Fruit fly (Drosophila melanogaster) whole organism, pupa: ENCODE data around the gene CG11699.

Experiments
- CG10348 ChIP-seq: fragments of 200-800 bp; sonication (Bioruptor generic); IDR thresholded peaks from 2 replicates; pipeline ENCODE4 v1.3.6; 2022; ENCODE audit warnings: missing biosample characterization, missing genetic modification characterization
- CG12605 ChIP-seq: fragments of 200-800 bp; sonication (Bioruptor generic); IDR thresholded peaks from 2 replicates; pipeline ENCODE4 v1.3.6; 2022; ENCODE audit warnings: missing biosample characterization, missing genetic modification characterization
- CG13204 ChIP-seq: fragments of 200-800 bp; sonication (Bioruptor generic); optimal IDR thresholded peaks from 2 replicates; lab custom pipeline; 2018; ENCODE audit warnings: missing biosample characterization, mild to moderate bottlenecking, missing genetic modification characterization, moderate library complexity
- CG14655 ChIP-seq: fragments of 200-800 bp; sonication (Bioruptor generic); optimal IDR thresholded peaks from 3 replicates; lab custom pipeline; 2017; ENCODE audit warnings: mild to moderate bottlenecking, missing biosample characterization, missing genetic modification reagents, missing genetic modification characterization
- CG15710 ChIP-seq: fragments of 200-800 bp; sonication (Bioruptor generic); optimal IDR thresholded peaks from 2 replicates; lab custom pipeline; 2018; ENCODE audit warnings: missing biosample characterization, mild to moderate bottlenecking, missing genetic modification characterization, moderate library complexity
- CG17806 ChIP-seq: fragments of 200-800 bp; sonication (Bioruptor generic); optimal IDR thresholded peaks from 2 replicates; lab custom pipeline; 2018; ENCODE audit warnings: missing biosample characterization, mild to moderate bottlenecking, missing genetic modification characterization, moderate library complexity
- CG32121 ChIP-seq: fragments of 200-800 bp; sonication (Bioruptor generic); IDR thresholded peaks from 2 replicates; pipeline ENCODE4 v1.3.6; 2022; ENCODE audit warnings: missing biosample characterization, missing genetic modification characterization
- CG34367 ChIP-seq: fragments of 200-800 bp; sonication (Bioruptor generic); optimal IDR thresholded peaks from 2 replicates; lab custom pipeline; 2018; ENCODE audit warnings: missing biosample characterization, mild to moderate bottlenecking, missing genetic modification characterization
- CG4496 ChIP-seq: fragments of 200-800 bp; sonication (Bioruptor generic); IDR thresholded peaks from 3 replicates; pipeline ENCODE4 v1.3.6; 2022; ENCODE audit warnings: missing biosample characterization, missing genetic modification characterization
- CG8159 ChIP-seq: fragments of 200-800 bp; sonication (Bioruptor generic); optimal IDR thresholded peaks from 3 replicates; lab custom pipeline; 2018; ENCODE audit warnings: missing biosample characterization, mild to moderate bottlenecking, missing genetic modification characterization, moderate library complexity
- CG8301 ChIP-seq: fragments of 200-800 bp; sonication (Bioruptor generic); optimal IDR thresholded peaks from 2 replicates; lab custom pipeline; 2018; ENCODE audit warnings: missing biosample characterization, mild to moderate bottlenecking, missing genetic modification characterization
- CG9948 ChIP-seq: fragments of 200-800 bp; sonication (Bioruptor generic); optimal IDR thresholded peaks from 2 replicates; lab custom pipeline; 2018; ENCODE audit warnings: missing biosample characterization, mild to moderate bottlenecking, missing genetic modification characterization, moderate library complexity
- D1 ChIP-seq: fragments of 200-800 bp; sonication (Bioruptor generic); optimal IDR thresholded peaks from 2 replicates; lab custom pipeline; 2018; ENCODE audit warnings: missing biosample characterization, mild to moderate bottlenecking, missing genetic modification characterization, moderate library complexity
- EcR ChIP-seq: fragments of 200-800 bp; sonication (Bioruptor generic); optimal IDR thresholded peaks from 3 replicates; lab custom pipeline; 2019; ENCODE audit warnings: missing biosample characterization, missing genetic modification characterization, mild to moderate bottlenecking, moderate library complexity, missing genetic modification reagents
- Ets98B ChIP-seq: fragments of 200-800 bp; sonication (Bioruptor generic); IDR thresholded peaks from 2 replicates; pipeline ENCODE4 v1.3.6; 2022; ENCODE audit warnings: missing biosample characterization, missing genetic modification characterization
- Pif1B ChIP-seq: fragments of 200-800 bp; sonication (Bioruptor generic); optimal IDR thresholded peaks from 3 replicates; lab custom pipeline; 2016; ENCODE audit warnings: missing biosample characterization, missing genetic modification characterization
- Snoo ChIP-seq: fragments of 200-800 bp; sonication (Bioruptor generic); optimal IDR thresholded peaks from 3 replicates; lab custom pipeline; 2017; ENCODE audit warnings: missing biosample characterization, mild to moderate bottlenecking, missing genetic modification characterization, inconsistent platforms
- fd96Ca ChIP-seq: fragments of 200-800 bp; sonication (Bioruptor generic); IDR thresholded peaks from 3 replicates; pipeline ENCODE4 v1.3.6; 2022; ENCODE audit warnings: missing biosample characterization, missing genetic modification characterization
- gl ChIP-seq: fragments of 200-800 bp; sonication (Bioruptor generic); optimal IDR thresholded peaks from 2 replicates; lab custom pipeline; 2018; ENCODE audit warnings: missing biosample characterization, mild to moderate bottlenecking, missing genetic modification characterization
- rn ChIP-seq: fragments of 200-800 bp; sonication (Bioruptor generic); IDR thresholded peaks from 2 replicates; pipeline ENCODE4 v1.3.6; 2022; ENCODE audit warnings: missing biosample characterization, missing genetic modification characterization

The CG11699 gene

DNA sequence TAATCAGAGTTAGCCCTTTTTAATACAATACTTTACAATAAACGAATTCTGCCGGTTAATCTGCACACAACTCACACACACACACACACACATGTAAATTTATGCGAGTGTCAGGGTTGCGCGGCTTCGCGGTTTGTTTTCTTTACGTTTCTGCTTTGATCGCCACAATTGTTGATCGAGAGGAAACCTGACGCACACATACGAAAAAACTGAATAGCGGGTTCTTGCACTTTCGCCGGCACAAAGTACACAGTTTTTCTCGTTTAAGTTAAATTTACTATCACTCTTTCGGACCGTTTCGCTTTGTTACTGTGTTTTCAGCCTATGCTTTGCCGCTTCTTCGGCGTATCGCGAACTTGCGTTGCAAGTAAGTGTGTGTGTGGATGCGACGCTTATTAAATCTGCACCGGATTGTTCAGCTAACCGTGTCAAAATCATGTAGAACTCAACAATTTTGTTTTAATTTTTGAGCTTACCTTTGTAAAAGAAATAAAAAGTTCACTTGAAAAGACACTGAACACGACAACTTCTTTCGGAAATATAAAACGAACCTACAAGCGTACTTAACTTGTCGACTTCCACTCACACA, 40.7 kb downstream of the CG11699 start:
- TF ChIP-seq CG13204, result no peak
- peak; percentile 55 for TF ChIP-seq EcR (GFP tag; lab: Kevin White, UChicago)

DNA sequence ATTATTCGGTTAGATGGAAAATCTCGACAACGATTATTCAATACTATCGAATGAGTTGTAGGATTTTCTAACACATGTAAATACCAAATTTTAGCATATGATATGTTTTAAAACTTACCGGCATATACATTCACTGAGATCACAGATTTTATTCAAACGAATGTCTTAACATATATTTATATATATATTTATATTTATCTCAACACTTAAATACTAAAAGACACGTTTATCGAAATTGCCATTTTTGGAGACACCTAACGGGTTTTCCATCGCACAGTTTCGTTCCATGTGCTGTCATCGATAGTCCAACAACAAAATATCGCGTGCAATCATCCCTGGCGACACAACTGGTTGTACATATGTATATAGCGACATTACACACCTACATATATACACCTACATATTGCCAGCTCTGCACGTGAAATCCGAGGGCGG, 41.2 kb downstream of the CG11699 start, which contains the start of the genes CG2247 and CG1703:
Gene CG2247 (minus strand): TSS at position 8 of the 435 bp plus-strand sequence.
Gene CG1703 (plus strand): TSS at position 283 of the 435 bp plus-strand sequence.
- TF ChIP-seq Snoo, result no peak
- TF ChIP-seq CG13204, result no peak
- TF ChIP-seq CG8159 (tag; lab: Kevin White, UChicago), result no peak
- no peak for TF ChIP-seq CG8301
- TF ChIP-seq CG32121 (GFP tag; lab: Robert Waterston, UW), result no peak
- TF ChIP-seq D1, result no peak
- TF ChIP-seq CG15710 (tag; lab: Kevin White, UChicago), result no peak
- no peak for TF ChIP-seq CG34367
- no peak for TF ChIP-seq CG14655 (GFP tag; lab: Kevin White, UChicago)
- no peak for TF ChIP-seq CG9948
- TF ChIP-seq EcR (GFP tag; lab: Kevin White, UChicago), result no peak
- no peak for TF ChIP-seq rn (GFP tag; lab: Robert Waterston, UW)

DNA sequence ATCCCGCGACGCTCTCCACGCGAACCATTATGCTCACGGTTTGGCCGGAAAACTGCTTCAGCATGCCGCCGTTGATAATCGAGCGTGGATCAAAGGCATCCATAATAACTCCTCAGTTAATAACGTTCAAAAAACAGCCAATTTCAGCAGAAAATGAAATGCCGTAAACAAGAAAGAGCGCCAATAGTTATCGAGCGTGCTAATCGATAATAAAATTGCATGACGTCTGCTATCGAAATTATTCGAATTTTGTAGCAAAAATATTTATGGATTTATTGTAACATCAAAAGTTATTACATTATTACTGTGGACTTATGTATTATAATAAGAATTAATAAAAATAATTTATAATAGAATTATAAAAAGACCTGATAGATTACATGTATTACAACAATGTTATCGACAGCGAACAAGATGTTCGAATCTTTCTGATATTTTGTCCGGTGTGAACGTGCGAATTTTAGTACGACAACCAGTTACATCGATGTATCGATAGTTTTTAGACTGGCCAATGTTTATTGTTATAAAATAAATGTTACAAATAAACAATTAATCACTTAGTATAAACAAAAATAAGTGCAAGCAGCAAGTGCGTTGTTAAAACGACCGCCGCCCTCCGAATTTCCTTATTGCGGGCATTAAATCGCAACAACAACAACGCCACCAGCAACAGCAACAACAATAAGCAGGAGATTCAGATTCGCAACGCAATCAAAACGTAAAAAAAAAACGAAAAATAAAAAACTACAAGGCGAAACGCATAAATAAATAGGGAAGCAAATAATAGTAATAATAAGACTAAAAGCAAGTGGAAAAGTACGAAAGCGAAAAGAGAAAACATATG, 45.5 kb downstream of the CG11699 start, which contains the start of the genes RPA3 and Met:
Gene RPA3 (minus strand): TSS at position 189 of the 844 bp plus-strand sequence.
Gene Met (plus strand): TSS at position 473 of the 844 bp plus-strand sequence.
- TF ChIP-seq Snoo (no peak), CG34367 (peak; percentile 6), fd96Ca (GFP tag; lab: Robert Waterston, UW) (no peak)

DNA sequence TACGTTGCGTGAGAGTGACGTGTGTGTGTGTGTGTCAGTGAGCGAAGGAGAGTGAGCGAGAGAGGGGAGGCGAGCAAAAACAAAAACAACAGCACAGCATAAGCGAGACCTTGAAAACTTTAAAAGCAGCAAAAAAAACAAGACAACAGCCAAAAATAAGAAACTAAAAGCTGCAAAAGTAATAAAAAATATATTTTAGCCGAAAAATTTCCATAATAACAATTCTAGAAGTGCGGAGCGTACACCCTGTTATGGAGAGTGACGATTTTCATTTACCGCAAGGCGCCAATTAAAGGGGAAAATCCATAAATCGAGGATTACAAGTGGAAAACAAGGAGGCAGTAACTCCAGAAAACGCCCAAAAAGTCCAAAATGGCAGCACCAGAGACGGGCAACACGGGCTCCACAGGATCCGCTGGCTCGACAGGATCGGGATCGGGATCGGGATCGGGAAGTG, 46.1 kb downstream of the CG11699 start:
- peak; percentile 44 for TF ChIP-seq CG12605
- no peak for TF ChIP-seq gl (tag; lab: Kevin White, UChicago)
- TF ChIP-seq CG4496, result 0 out of 3 replicates have a peak, but pooled peaks have one; percentile 33
- TF ChIP-seq fd96Ca (GFP tag; lab: Robert Waterston, UW), result no peak
- TF ChIP-seq CG17806 (tag; lab: Kevin White, UChicago), result no peak
- TF ChIP-seq CG15710 (tag; lab: Kevin White, UChicago), result no peak
- TF ChIP-seq Pif1B (GFP tag; lab: Kevin White, UChicago), result no peak
- TF ChIP-seq Ets98B (GFP tag; lab: Robert Waterston, UW), result no peak; the same call in 1 of the 2 replicates
- no peak for TF ChIP-seq rn (GFP tag; lab: Robert Waterston, UW)
- no peak for TF ChIP-seq CG9948
- no peak for TF ChIP-seq Snoo
- TF ChIP-seq CG14655 (GFP tag; lab: Kevin White, UChicago), result no peak
- TF ChIP-seq CG32121 (GFP tag; lab: Robert Waterston, UW), result no peak
- TF ChIP-seq CG8159 (tag; lab: Kevin White, UChicago), result no peak
- no peak for TF ChIP-seq CG10348
- TF ChIP-seq, all 21 proteins: peak for 2

DNA sequence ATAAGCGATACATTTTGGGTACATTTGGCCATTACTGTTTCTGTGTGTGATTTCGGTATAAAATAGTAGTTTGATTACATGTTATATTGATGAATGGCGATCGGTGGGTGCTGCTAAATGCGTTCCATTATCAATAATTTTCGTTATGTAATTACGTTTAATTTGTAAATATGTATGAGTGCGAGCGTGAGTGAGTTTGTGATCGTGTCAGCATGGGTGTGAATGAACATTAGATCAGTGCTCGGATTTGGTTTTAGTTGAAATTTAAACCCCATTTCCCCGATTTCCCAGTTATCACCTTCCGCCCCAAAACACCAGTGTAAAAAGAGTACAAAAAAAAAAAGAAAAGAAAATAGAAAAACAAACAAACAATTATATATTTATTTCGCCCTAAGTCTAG, 49.2 kb downstream of the CG11699 start:
- TF ChIP-seq CG14655 (GFP tag; lab: Kevin White, UChicago), result no peak
- TF ChIP-seq CG9948, result no peak
- no peak for TF ChIP-seq CG15710 (tag; lab: Kevin White, UChicago)
- TF ChIP-seq Snoo, result no peak
- TF ChIP-seq CG13204, result no peak
- no peak for TF ChIP-seq fd96Ca (GFP tag; lab: Robert Waterston, UW)
- TF ChIP-seq Ets98B (GFP tag; lab: Robert Waterston, UW), result no peak
- no peak for TF ChIP-seq CG17806 (tag; lab: Kevin White, UChicago)
- no peak for TF ChIP-seq gl (tag; lab: Kevin White, UChicago)
- no peak for TF ChIP-seq CG34367
- TF ChIP-seq CG4496, result no peak
- no peak for TF ChIP-seq rn (GFP tag; lab: Robert Waterston, UW)

DNA sequence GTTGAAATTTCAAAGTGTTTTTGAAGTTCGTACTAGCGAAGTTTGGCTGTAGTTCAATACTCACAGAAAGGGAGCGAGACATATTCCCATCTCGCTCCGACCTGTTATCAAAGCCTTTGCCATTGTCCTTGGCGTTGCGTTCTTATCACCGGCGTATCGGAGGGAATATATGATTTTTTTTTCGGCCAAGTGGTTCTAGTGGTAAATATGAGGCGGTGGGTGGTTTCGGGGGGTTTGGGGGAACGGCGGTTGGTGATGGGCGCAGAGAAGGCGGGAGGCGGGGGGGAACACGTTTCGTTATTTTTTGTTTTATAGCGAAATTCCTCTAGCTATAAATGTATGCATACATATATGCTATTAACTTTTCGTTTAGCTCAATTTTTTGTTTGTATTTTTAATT, 50.1 kb downstream of the CG11699 start:
- TF ChIP-seq CG8159 (tag; lab: Kevin White, UChicago) (no peak), CG4496 (no peak), CG10348 (no peak), gl (tag; lab: Kevin White, UChicago) (no peak), Snoo (no peak), Ets98B (GFP tag; lab: Robert Waterston, UW) (no peak), CG12605 (no peak), rn (GFP tag; lab: Robert Waterston, UW) (no peak), Pif1B (GFP tag; lab: Kevin White, UChicago) (no peak), CG8301 (no peak), fd96Ca (GFP tag; lab: Robert Waterston, UW) (no peak), CG13204 (no peak), CG9948 (no peak), CG34367 (no peak)
